Worm (Caenorhabditis elegans) whole organism, L1 larva: ENCODE data around the gene T28C6.3.

Source experiments
- F16B12.6 ChIP-seq: fragments of 150-350 bp; optimal IDR thresholded peaks from 2 replicates; lab custom pipeline; 2014; ENCODE audit warnings: missing biosample characterization, missing genetic modification characterization
- alr-1 ChIP-seq: fragments of 200-800 bp; sonication (Bioruptor generic); optimal IDR thresholded peaks from 2 replicates; lab custom pipeline; 2018; ENCODE audit warnings: borderline replicate concordance, mild to moderate bottlenecking, missing genetic modification characterization, missing compliant biosample characterization
- aly-2 ChIP-seq: fragments of 150-350 bp; optimal IDR thresholded peaks from 2 replicates; lab custom pipeline; 2014; ENCODE audit warnings: missing biosample characterization, missing genetic modification characterization
- ama-1 ChIP-seq: fragments of 150-350 bp; optimal IDR thresholded peaks from 2 replicates; lab custom pipeline; 2014
- ceh-63 ChIP-seq: fragments of 200-800 bp; sonication (Bioruptor generic); optimal IDR thresholded peaks from 2 replicates; lab custom pipeline; 2018; ENCODE audit warnings: mild to moderate bottlenecking, missing genetic modification characterization, missing compliant biosample characterization
- ceh-8 ChIP-seq: fragments of 200-800 bp; sonication (Bioruptor generic); optimal IDR thresholded peaks from 2 replicates; lab custom pipeline; 2018; ENCODE audit warnings: mild to moderate bottlenecking, missing genetic modification characterization, moderate library complexity, missing compliant biosample characterization
- ceh-90 ChIP-seq: sonication (generic microtip); optimal IDR thresholded peaks from 2 replicates; lab custom pipeline; 2016; ENCODE audit warnings: missing genetic modification characterization, missing compliant biosample characterization
- dpl-1 ChIP-seq, 3 experiments: fragments of 150-350 bp in 2 of 3; sonication (generic microtip) in 1 of 3; optimal IDR thresholded peaks; 2 replicates each; lab custom pipeline; 2014 to 2017; ENCODE audit warnings: missing biosample characterization in 3 of 3, missing genetic modification characterization in 3 of 3, missing genetic modification reagents in 3 of 3
- dsc-1 ChIP-seq: sonication (generic microtip); optimal IDR thresholded peaks from 2 replicates; lab custom pipeline; 2016; ENCODE audit warnings: mild to moderate bottlenecking, missing genetic modification characterization, missing compliant biosample characterization
- efl-1 ChIP-seq, 4 experiments: fragments of 150-350 bp; optimal IDR thresholded peaks in 3 of 4; peaks in 1 of 4; 1 replicate in 1 of 4; 2 replicates in 3 of 4; lab custom pipeline; 2014; ENCODE audit warnings: missing biosample characterization in 2 of 4, missing genetic modification characterization in 2 of 4, missing genetic modification reagents in 2 of 4
- egl-27 ChIP-seq, 2 experiments: fragments of 150-350 bp in 1 of 2; sonication (generic microtip); optimal IDR thresholded peaks; 3 replicates each; lab custom pipeline; 2017 to 2018; ENCODE audit warnings: missing biosample characterization in 2 of 2, missing genetic modification characterization in 2 of 2, missing genetic modification reagents in 2 of 2
- elt-2 ChIP-seq: sonication (generic microtip); optimal IDR thresholded peaks from 2 replicates; lab custom pipeline; 2016; ENCODE audit warnings: missing genetic modification characterization, mild to moderate bottlenecking, inconsistent platforms, missing compliant biosample characterization, missing genetic modification reagents
- grh-1 ChIP-seq: fragments of 200-800 bp; sonication (Bioruptor generic); IDR thresholded peaks from 2 replicates; pipeline ENCODE4 v1.3.6; 2022; ENCODE audit warnings: missing genetic modification reagents, missing genetic modification characterization, missing compliant biosample characterization
- hlh-17 ChIP-seq: fragments of 200-800 bp; sonication (Bioruptor generic); optimal IDR thresholded peaks from 2 replicates; lab custom pipeline; 2018; ENCODE audit warnings: missing genetic modification characterization, mild to moderate bottlenecking, missing compliant biosample characterization, moderate library complexity, borderline replicate concordance
- irx-1 ChIP-seq: sonication (generic microtip); optimal IDR thresholded peaks from 2 replicates; lab custom pipeline; 2016; ENCODE audit warnings: missing genetic modification characterization, missing compliant biosample characterization
- isw-1 ChIP-seq: fragments of 200-800 bp; sonication (Bioruptor generic); IDR thresholded peaks from 2 replicates; pipeline ENCODE4 v1.3.6; 2022; ENCODE audit warnings: missing genetic modification characterization, missing compliant biosample characterization
- lin-13 ChIP-seq: fragments of 150-350 bp; optimal IDR thresholded peaks from 2 replicates; lab custom pipeline; 2014; ENCODE audit warnings: missing biosample characterization, missing genetic modification reagents, missing genetic modification characterization
- lin-14 ChIP-seq: fragments of 200-800 bp; sonication (Bioruptor generic); optimal IDR thresholded peaks from 2 replicates; lab custom pipeline; 2018; ENCODE audit warnings: mild to moderate bottlenecking, missing genetic modification characterization, moderate library complexity, missing compliant biosample characterization
- lin-15B ChIP-seq: fragments of 150-350 bp; sonication (generic microtip); optimal IDR thresholded peaks from 3 replicates; lab custom pipeline; 2014; ENCODE audit warnings: missing biosample characterization, missing genetic modification characterization
- mep-1 ChIP-seq: fragments of 150-350 bp; optimal IDR thresholded peaks from 2 replicates; lab custom pipeline; 2014; ENCODE audit warnings: missing biosample characterization, missing genetic modification characterization
- nhr-11 ChIP-seq: fragments of 150-350 bp; optimal IDR thresholded peaks from 2 replicates; lab custom pipeline; 2014; ENCODE audit warnings: missing biosample characterization, missing genetic modification characterization
- nhr-12 ChIP-seq: sonication (generic microtip); optimal IDR thresholded peaks from 2 replicates; lab custom pipeline; 2017; ENCODE audit warnings: missing biosample characterization, missing genetic modification characterization
- nhr-20 ChIP-seq: sonication (generic microtip); optimal IDR thresholded peaks from 2 replicates; lab custom pipeline; 2016; ENCODE audit warnings: mild to moderate bottlenecking, missing genetic modification characterization, missing compliant biosample characterization
- nhr-237 ChIP-seq: fragments of 150-350 bp; optimal IDR thresholded peaks from 2 replicates; lab custom pipeline; 2014; ENCODE audit warnings: missing biosample characterization, missing genetic modification characterization
- nhr-47 ChIP-seq: sonication (generic microtip); optimal IDR thresholded peaks from 2 replicates; lab custom pipeline; 2016; ENCODE audit warnings: mild to moderate bottlenecking, missing genetic modification characterization, moderate library complexity, missing compliant biosample characterization
- nhr-76 ChIP-seq: sonication (generic microtip); optimal IDR thresholded peaks from 2 replicates; lab custom pipeline; 2017; ENCODE audit warnings: missing biosample characterization, missing genetic modification characterization
- nhr-77 ChIP-seq: fragments of 150-350 bp; optimal IDR thresholded peaks from 2 replicates; lab custom pipeline; 2014; ENCODE audit warnings: missing biosample characterization, missing genetic modification characterization
- nhr-84 ChIP-seq: sonication (generic microtip); optimal IDR thresholded peaks from 2 replicates; lab custom pipeline; 2017; ENCODE audit warnings: missing biosample characterization, missing genetic modification characterization
- nhr-85 ChIP-seq: sonication (generic microtip); peaks from one replicate; lab custom pipeline; 2016; ENCODE audit warnings: missing genetic modification characterization, inconsistent platforms, missing compliant biosample characterization
- nhr-90 ChIP-seq: sonication (generic microtip); optimal IDR thresholded peaks from 2 replicates; lab custom pipeline; 2016; ENCODE audit warnings: mild to moderate bottlenecking, missing genetic modification characterization, missing compliant biosample characterization; ENCODE audit not compliant: poor library complexity
- pax-3 ChIP-seq: fragments of 200-800 bp; sonication (Bioruptor generic); optimal IDR thresholded peaks from 2 replicates; lab custom pipeline; 2018; ENCODE audit warnings: mild to moderate bottlenecking, missing genetic modification characterization, moderate library complexity, missing compliant biosample characterization
- rnt-1 ChIP-seq: sonication (generic microtip); optimal IDR thresholded peaks from 2 replicates; lab custom pipeline; 2016; ENCODE audit warnings: mild to moderate bottlenecking, missing genetic modification characterization, moderate library complexity, missing compliant biosample characterization
- skn-1 ChIP-seq: fragments of 150-350 bp; optimal IDR thresholded peaks from 2 replicates; lab custom pipeline; 2014; ENCODE audit warnings: missing biosample characterization, missing genetic modification characterization
- swsn-7 ChIP-seq: sonication (generic microtip); optimal IDR thresholded peaks from 2 replicates; lab custom pipeline; 2016; ENCODE audit warnings: missing genetic modification characterization, missing compliant biosample characterization
- unc-130 ChIP-seq: fragments of 150-350 bp; optimal IDR thresholded peaks from 2 replicates; lab custom pipeline; 2017; ENCODE audit warnings: missing biosample characterization, missing genetic modification characterization, inconsistent platforms
- unc-86 ChIP-seq: sonication (generic microtip); optimal IDR thresholded peaks from 2 replicates; lab custom pipeline; 2016; ENCODE audit warnings: missing genetic modification characterization, missing compliant biosample characterization
- unc-98 ChIP-seq: fragments of 200-800 bp; sonication (Bioruptor generic); IDR thresholded peaks from 2 replicates; pipeline ENCODE4 v1.3.6; 2022; ENCODE audit warnings: missing genetic modification characterization, missing compliant biosample characterization
- vab-15 ChIP-seq: sonication (generic microtip); optimal IDR thresholded peaks from 2 replicates; lab custom pipeline; 2017; ENCODE audit warnings: missing genotype, mild to moderate bottlenecking, missing genetic modification characterization, missing compliant biosample characterization
- xbp-1 ChIP-seq: sonication (generic microtip); optimal IDR thresholded peaks from 2 replicates; lab custom pipeline; 2016; ENCODE audit warnings: missing genetic modification characterization, missing compliant biosample characterization
- zag-1 ChIP-seq: fragments of 150-350 bp; optimal IDR thresholded peaks from 2 replicates; lab custom pipeline; 2014; ENCODE audit warnings: missing biosample characterization, missing genetic modification characterization
- zip-4 ChIP-seq: fragments of 200-800 bp; sonication (Bioruptor generic); optimal IDR thresholded peaks from 2 replicates; lab custom pipeline; 2018; ENCODE audit warnings: mild to moderate bottlenecking, missing genetic modification characterization, moderate library complexity, missing compliant biosample characterization

T28C6.3 gene

DNA sequence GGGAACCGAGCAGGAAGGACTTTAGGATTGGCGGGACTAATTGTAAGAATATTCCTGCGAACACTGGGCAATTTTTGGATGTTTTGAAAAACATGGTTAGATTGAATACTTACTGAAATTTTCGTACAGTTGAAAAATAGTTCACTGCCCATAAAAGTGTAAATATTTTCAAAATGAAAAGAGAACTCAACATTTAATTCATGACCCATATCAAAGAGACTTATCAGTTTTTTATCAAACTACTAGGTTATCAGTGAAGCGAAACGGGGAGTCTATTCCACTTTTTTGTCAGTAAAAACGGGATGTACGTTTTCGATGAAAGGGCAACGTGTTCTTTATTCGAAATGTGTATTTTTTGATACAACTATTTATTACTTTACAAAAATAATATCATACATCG is 25.8 kb downstream of the T28C6.3 start:
- no peak for TF ChIP-seq efl-1 (optimal IDR thresholded peaks at IDR 0.05; lab: Kevin White, UChicago)
- TF ChIP-seq efl-1 (GFP tag; optimal IDR thresholded peaks at IDR 0.05 in 1 of 2; lab: Kevin White, UChicago): peak in 1 of 2 experiments; percentile 50
- TF ChIP-seq nhr-76 (tag; lab: Kevin White, UChicago): no peak
- no peak for TF ChIP-seq nhr-85 (tag; lab: Kevin White, UChicago)
- no peak for TF ChIP-seq nhr-84 (tag; lab: Kevin White, UChicago)
- TF ChIP-seq lin-15B (tag; lab: Kevin White, UChicago): no peak
- TF ChIP-seq nhr-47 (tag; lab: Kevin White, UChicago): no peak
- TF ChIP-seq nhr-237 (tag; lab: Kevin White, UChicago): no peak
- peak; percentile 68 for TF ChIP-seq elt-2 (tag; lab: Kevin White, UChicago)
- TF ChIP-seq, all 84 proteins: peak for 2

DNA sequence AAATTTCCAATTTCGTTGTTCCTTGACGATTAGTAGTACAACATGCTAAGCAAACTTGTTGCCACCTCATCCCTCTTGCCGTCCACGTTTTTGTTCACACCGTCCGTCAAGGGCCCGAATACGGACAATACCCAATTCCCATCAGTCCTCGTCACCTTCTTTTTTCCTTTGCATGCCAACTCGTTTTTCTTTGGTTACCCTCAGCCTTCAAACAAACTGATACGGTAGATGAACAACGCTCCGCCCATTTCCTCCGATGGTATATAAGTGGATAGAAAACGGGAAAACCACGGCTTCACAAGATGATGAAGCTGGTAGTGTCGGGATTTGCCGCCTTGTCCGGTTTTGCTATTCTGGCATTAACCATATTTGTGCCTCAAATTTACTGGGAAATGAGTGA is 27.8 kb downstream of the T28C6.3 start, which contains the start of gene col-118:
col-118 (plus strand) TSS at position 301 of the 400 bp plus-strand sequence.
- TF ChIP-seq zag-1 (tag; lab: Kevin White, UChicago): no peak
- no peak for TF ChIP-seq lin-15B (tag; lab: Kevin White, UChicago)
- no peak for TF ChIP-seq dpl-1 (GFP tag; optimal IDR thresholded peaks at IDR 0.05; lab: Kevin White, UChicago)
- no peak for TF ChIP-seq unc-130 (tag; lab: Kevin White, UChicago)
- no peak for TF ChIP-seq mep-1 (tag; lab: Kevin White, UChicago)
- TF ChIP-seq F16B12.6 (tag; lab: Kevin White, UChicago): no peak

DNA sequence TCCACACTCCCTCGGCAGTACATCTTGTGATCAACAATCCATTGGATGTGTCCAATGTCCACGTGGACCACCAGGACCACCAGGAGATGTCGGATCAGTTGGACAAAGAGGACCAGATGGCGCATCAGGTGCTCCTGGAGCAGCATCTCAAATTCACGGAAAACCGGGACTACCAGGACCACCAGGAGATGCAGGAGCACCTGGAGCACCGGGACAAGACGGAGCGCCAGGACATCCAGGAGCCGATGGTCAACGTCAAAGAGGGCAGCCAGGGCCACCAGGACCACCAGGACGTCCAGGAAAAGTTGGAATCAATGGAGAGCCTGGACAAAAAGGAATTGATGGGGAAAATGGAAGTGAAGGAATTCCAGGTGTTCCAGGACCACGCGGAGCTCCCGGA is 28.8 kb downstream of the T28C6.3 start:
- no peak for TF ChIP-seq nhr-12 (tag; lab: Kevin White, UChicago)
- TF ChIP-seq efl-1 (optimal IDR thresholded peaks at IDR 0.05; lab: Kevin White, UChicago): no peak
- peak in 1 of 2 experiments; percentile 56 for TF ChIP-seq efl-1 (GFP tag; optimal IDR thresholded peaks at IDR 0.05 in 1 of 2; lab: Kevin White, UChicago)
- TF ChIP-seq nhr-11 (tag; lab: Kevin White, UChicago): no peak
- no peak for TF ChIP-seq lin-13
- no peak for TF ChIP-seq irx-1
- TF ChIP-seq egl-27 (tag; optimal IDR thresholded peaks at IDR 0.05; lab: Kevin White, UChicago): no peak

DNA sequence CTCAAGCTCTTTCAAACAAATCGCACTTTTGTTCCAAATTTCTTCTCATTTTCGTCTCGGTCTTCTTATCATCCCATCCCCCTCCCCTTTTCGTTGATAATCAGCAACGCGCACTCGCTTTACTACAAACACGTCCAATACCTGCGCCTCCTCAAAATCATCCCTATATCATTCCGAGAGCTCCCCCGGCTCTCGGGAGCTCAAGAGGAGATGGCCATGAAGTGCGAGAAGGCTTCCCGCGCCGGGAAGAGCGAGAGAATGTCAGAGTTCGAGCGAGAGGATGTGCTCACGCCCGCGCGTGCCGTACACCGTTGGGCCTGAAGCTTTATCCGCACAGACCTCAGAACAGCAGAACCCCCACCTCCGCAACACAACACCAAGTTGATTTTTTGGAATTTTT is 30.7 kb downstream of the T28C6.3 start:
- TF ChIP-seq nhr-77 (tag; lab: Kevin White, UChicago): no peak
- no peak for TF ChIP-seq unc-98
- no peak for TF ChIP-seq zip-4 (GFP tag; lab: Kevin White, UChicago)
- TF ChIP-seq aly-2 (tag; lab: Kevin White, UChicago): no peak
- peak; percentile 45 for TF ChIP-seq rnt-1 (tag; lab: Kevin White, UChicago)
- peak; percentile 65 for TF ChIP-seq lin-14 (GFP tag; lab: Kevin White, UChicago)
- TF ChIP-seq skn-1: peak; percentile 5
- TF ChIP-seq isw-1 (GFP tag; lab: Robert Waterston, UW): no peak
- TF ChIP-seq swsn-7: no peak
- no peak for TF ChIP-seq grh-1
- no peak for TF ChIP-seq nhr-76 (tag; lab: Kevin White, UChicago)
- no peak for TF ChIP-seq ceh-63 (GFP tag; lab: Kevin White, UChicago)
- TF ChIP-seq zag-1 (tag; lab: Kevin White, UChicago): no peak
- no peak for TF ChIP-seq ceh-8 (GFP tag; lab: Kevin White, UChicago)
- no peak for TF ChIP-seq nhr-85 (tag; lab: Kevin White, UChicago)
- TF ChIP-seq, all 84 proteins: peak for 3

DNA sequence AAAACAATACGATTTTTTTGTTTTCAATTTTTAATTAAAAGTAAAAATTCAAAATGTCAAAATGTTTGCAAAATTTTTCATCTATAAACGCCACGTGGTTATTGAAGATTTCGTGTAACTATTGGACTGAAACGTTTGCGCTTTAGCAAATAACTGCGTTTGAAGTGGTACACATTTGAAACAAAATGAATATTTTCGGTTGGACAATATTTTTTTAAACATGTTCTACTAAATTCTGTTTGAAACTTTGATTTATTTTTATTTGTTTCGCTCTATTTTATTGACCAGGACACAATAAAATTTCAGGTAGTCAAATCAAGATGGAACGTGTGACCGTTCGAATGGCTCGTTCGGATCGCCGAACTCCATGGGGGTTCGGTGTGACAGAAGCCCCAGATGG is 32.1 kb downstream of the T28C6.3 start, which contains the start of gene alp-1:
alp-1 (plus strand) TSS at position 301 of the 400 bp plus-strand sequence.
- TF ChIP-seq unc-130 (tag; lab: Kevin White, UChicago): no peak
- TF ChIP-seq lin-14 (GFP tag; lab: Kevin White, UChicago): no peak
- TF ChIP-seq hlh-17: no peak
- TF ChIP-seq pax-3 (tag; lab: Kevin White, UChicago): no peak
- no peak for TF ChIP-seq unc-86
- TF ChIP-seq vab-15: no peak
- TF ChIP-seq nhr-12 (tag; lab: Kevin White, UChicago): no peak
- TF ChIP-seq dsc-1 (tag; lab: Kevin White, UChicago): no peak
- no peak for TF ChIP-seq nhr-77 (tag; lab: Kevin White, UChicago)
- TF ChIP-seq ceh-90 (tag; lab: Kevin White, UChicago): no peak
- TF ChIP-seq nhr-20 (tag; lab: Kevin White, UChicago): no peak
- no peak for TF ChIP-seq nhr-90 (tag; lab: Kevin White, UChicago)
- TF ChIP-seq rnt-1 (tag; lab: Kevin White, UChicago): no peak
- TF ChIP-seq mep-1 (tag; lab: Kevin White, UChicago): no peak
- TF ChIP-seq dpl-1 (GFP tag; optimal IDR thresholded peaks at IDR 0.05; lab: Kevin White, UChicago): no peak
- no peak for TF ChIP-seq alr-1 (tag; lab: Kevin White, UChicago)
- TF ChIP-seq ama-1 (lab: Kevin White, UChicago): no peak
- TF ChIP-seq xbp-1 (tag; lab: Kevin White, UChicago): no peak
